Fruit fly (Drosophila melanogaster): ENCODE measurements around the gene CG14926.

Gene CG14926

DNA sequence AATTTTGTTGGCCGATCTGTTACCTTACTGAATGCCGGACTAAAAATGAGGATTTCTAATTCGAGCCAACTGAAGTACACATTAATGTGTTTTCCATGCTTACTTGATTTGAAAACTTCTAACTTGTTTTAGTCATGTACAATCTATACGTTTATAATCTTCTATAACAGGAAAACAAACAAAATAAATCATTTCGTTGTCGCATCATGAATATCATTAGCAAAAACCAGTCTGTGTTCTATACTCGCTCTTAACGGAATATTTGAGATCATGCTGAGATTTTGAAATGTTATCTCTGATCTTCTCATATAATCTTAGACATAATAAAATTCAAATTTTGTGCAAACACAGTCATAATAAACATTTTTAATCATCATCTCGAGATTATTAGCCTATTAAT lies at the start of gene CG14926:
Gene CG14926, minus strand, starts transcription at position 101 of the 400 bp plus-strand sequence.
- TF ChIP-seq grn (GFP tag; optimal IDR thresholded peaks at IDR 0.05) (peak; percentile 3), CG18764 (GFP tag; optimal IDR thresholded peaks at IDR 0.05) (no peak)

DNA sequence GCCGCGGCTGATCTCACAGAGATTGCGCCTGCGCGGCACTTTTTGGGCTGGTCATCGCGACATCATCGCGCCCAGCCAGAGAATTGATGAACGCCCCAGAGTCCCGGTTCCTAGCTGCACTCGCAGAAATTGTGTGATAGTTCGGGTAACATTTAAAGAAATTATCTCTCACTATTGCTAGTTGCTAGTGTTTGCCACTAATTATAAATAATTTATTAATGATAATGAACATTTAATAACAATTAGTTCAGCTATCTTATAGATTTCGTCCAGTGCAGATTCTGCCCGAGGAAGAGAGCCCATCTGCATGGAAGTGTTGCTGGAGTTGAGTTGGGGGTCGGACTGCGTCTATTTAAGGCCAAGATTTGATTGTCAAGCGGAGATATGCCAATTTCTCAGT lies 44.6 kb upstream of the CG14926 start:
- TF ChIP-seq CG32772 (GFP tag; IDR thresholded peaks at IDR 0.05), result no peak
- no peak for TF ChIP-seq CG4854 (GFP tag; optimal IDR thresholded peaks at IDR 0.05)
- TF ChIP-seq scrt (GFP tag; optimal IDR thresholded peaks at IDR 0.05), result no peak
- TF ChIP-seq amos (GFP tag; IDR thresholded peaks at IDR 0.05; ENCODE audit: partially characterized antibody), result no peak
- TF ChIP-seq Six4 (GFP tag; optimal IDR thresholded peaks at IDR 0.05), result no peak
- TF ChIP-seq CG2678 (tag; optimal IDR thresholded peaks at IDR 0.05), result no peak
- no peak for TF ChIP-seq CTCF (GFP tag; optimal IDR thresholded peaks at IDR 0.05)
- TF ChIP-seq Doc2 (GFP tag; IDR thresholded peaks at IDR 0.05), result no peak
- TF ChIP-seq CG9215 (GFP tag; IDR thresholded peaks at IDR 0.05), result no peak
- no peak for TF ChIP-seq Max (GFP tag; optimal IDR thresholded peaks at IDR 0.05)
- TF ChIP-seq CG1529 (GFP tag; optimal IDR thresholded peaks at IDR 0.05), result no peak
- TF ChIP-seq HLH3B (GFP tag; IDR thresholded peaks at IDR 0.05), result no peak
- TF ChIP-seq Ets65A (GFP tag), result no peak
- no peak for TF ChIP-seq jing (GFP tag; optimal IDR thresholded peaks at IDR 0.05)
- TF ChIP-seq Dip2 (GFP tag; IDR thresholded peaks at IDR 0.05), result no peak
- TF ChIP-seq sob (GFP tag; IDR thresholded peaks at IDR 0.05), result no peak
- TF ChIP-seq maf-S (GFP tag; optimal IDR thresholded peaks at IDR 0.05), result no peak
- TF ChIP-seq CG34224 (GFP tag; IDR thresholded peaks at IDR 0.05; ENCODE audit: partially characterized antibody), result no peak

DNA sequence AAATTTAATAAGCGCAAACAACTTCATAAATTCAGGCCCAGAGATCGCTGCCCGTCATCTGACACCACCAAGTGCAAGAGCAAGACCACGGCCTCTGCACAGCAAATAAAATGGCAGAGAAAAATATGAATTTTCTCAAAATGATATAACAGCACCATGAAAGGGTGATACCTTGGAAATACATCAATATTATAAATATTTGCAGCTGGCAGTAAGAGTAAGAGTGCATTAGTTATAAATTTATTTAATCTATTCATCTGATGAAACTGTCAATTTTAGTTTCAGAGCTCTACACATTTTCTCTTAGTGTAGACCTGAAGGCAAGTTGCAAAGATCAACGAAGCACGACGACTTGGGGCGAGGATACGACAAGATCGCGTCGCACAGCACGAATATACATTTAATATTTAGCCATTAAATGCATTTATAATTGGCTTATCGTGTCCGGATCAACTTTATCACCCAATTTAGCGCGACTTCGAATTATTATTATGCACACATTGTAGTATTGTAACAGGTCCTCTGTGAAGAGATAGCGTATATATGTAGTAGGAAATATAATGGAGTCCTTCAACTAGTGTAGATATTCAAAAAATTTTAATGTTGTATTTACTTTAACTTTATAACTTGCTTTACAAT lies 43.4 kb upstream of the CG14926 start:
- TF ChIP-seq Drgx (GFP tag; IDR thresholded peaks at IDR 0.05) (peak; percentile 38; the same call in 1 of the 2 replicates), bsh (GFP tag; optimal IDR thresholded peaks at IDR 0.05) (peak in 1 of 2 experiments; percentile 20), btn (GFP tag; optimal IDR thresholded peaks at IDR 0.05) (no peak), sens (GFP tag) (peak; percentile 76), Opbp (GFP tag; IDR thresholded peaks at IDR 0.05; ENCODE audit: partially characterized antibody) (no peak), peb (GFP tag; IDR thresholded peaks at IDR 0.05) (no peak), nom (GFP tag; optimal IDR thresholded peaks at IDR 0.05) (peak; percentile 32), zfh1 (GFP tag; IDR thresholded peaks at IDR 0.05) (0 out of 3 replicates have a peak, but pooled peaks have one; percentile 8), Hr78 (GFP tag; optimal IDR thresholded peaks at IDR 0.05) (no peak)

DNA sequence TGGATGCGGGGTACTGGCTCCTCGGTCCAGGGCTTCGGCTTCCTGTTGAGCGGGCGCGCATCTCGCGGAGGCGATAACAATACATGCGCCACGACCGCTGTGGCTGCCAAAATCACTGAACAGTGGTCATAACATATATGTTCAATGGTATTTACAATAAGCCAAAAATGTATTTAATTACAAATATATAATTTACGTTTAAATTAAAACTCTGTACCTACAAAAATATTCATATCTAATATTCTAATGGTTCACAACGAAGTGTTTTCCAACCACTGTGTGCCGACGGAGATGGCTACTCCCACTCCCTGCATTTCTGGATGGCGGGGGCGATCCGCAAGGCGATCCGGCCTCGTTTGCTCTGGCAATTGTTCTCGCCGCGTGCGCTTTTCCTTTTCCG lies 41.6 kb upstream of the CG14926 start:
- TF ChIP-seq CG4360 (GFP tag; IDR thresholded peaks at IDR 0.05) (no peak), CG43689 (GFP tag; IDR thresholded peaks at IDR 0.05) (no peak), bbx (GFP tag; IDR thresholded peaks at IDR 0.05; ENCODE audit: partially characterized antibody) (no peak), Optix (GFP tag; IDR thresholded peaks at IDR 0.05) (no peak; the same call in 2 of the 3 replicates), H2.0 (GFP tag; IDR thresholded peaks at IDR 0.05) (peak; percentile 27; the same call in 1 of the 2 replicates), Oaz (GFP tag; IDR thresholded peaks at IDR 0.05) (no peak), z (GFP tag; IDR thresholded peaks at IDR 0.05) (no peak), CG10959 (GFP tag; IDR thresholded peaks at IDR 0.05) (peak; percentile 45), CG18262 (tag; optimal IDR thresholded peaks at IDR 0.05) (peak; percentile 2), CG5953 (GFP tag; IDR thresholded peaks at IDR 0.05) (peak; percentile 39; the same call in 1 of the 2 replicates), peb (GFP tag; IDR thresholded peaks at IDR 0.05) (peak; percentile 20; the same call in 1 of the 2 replicates), BEAF-32 (GFP tag; optimal IDR thresholded peaks at IDR 0.05) (no peak), chm (GFP tag; IDR thresholded peaks at IDR 0.05) (peak; percentile 55; the same call in 1 of the 2 replicates), chif (GFP tag; optimal IDR thresholded peaks at IDR 0.05) (no peak), CG17829 (tag; optimal IDR thresholded peaks at IDR 0.05) (no peak), ERR (GFP tag; optimal IDR thresholded peaks at IDR 0.05) (no peak), Spps (tag; optimal IDR thresholded peaks at IDR 0.05) (no peak), Atf6 (GFP tag; IDR thresholded peaks at IDR 0.05) (no peak), CG2875 (GFP tag; optimal IDR thresholded peaks at IDR 0.05) (peak; percentile 4), sim (GFP tag; IDR thresholded peaks at IDR 0.05) (no peak), nom (GFP tag; optimal IDR thresholded peaks at IDR 0.05) (no peak), Max (GFP tag; optimal IDR thresholded peaks at IDR 0.05) (no peak)
